Fruit fly (Drosophila melanogaster) whole organism, embryonic: Measurements from ENCODE around the gene CG10602.
A peak's percentile ranks its signal among the peaks of the same experiment; 100 is the strongest.

ENCODE experiments used
- CG10267 ChIP-seq: fragments of 200-800 bp; sonication (Bioruptor generic); optimal IDR thresholded peaks from 2 replicates; lab custom pipeline; 2018; ENCODE audit warnings: missing biosample characterization, mild to moderate bottlenecking, missing genetic modification characterization, moderate library complexity
- CG10431 ChIP-seq: fragments of 200-800 bp; sonication (Bioruptor generic); optimal IDR thresholded peaks from 3 replicates; lab custom pipeline; 2018; ENCODE audit warnings: missing biosample characterization, mild to moderate bottlenecking, missing genetic modification characterization
- CG12219 ChIP-seq: fragments of 200-800 bp; sonication (Bioruptor generic); optimal IDR thresholded peaks from 3 replicates; lab custom pipeline; 2018; ENCODE audit warnings: missing biosample characterization, mild to moderate bottlenecking, missing genetic modification characterization
- CG13123 ChIP-seq: fragments of 200-800 bp; sonication (Bioruptor generic); optimal IDR thresholded peaks from 2 replicates; lab custom pipeline; 2016; ENCODE audit warnings: missing biosample characterization, missing genetic modification characterization
- CG13296 ChIP-seq: fragments of 200-800 bp; sonication (Bioruptor generic); optimal IDR thresholded peaks from 3 replicates; lab custom pipeline; 2018; ENCODE audit warnings: missing biosample characterization, mild to moderate bottlenecking, missing genetic modification characterization
- CG15073 ChIP-seq: fragments of 200-800 bp; sonication (Bioruptor generic); optimal IDR thresholded peaks from 2 replicates; lab custom pipeline; 2016; ENCODE audit warnings: missing biosample characterization, missing genetic modification characterization
- CG16815 ChIP-seq: fragments of 200-800 bp; sonication (Bioruptor generic); optimal IDR thresholded peaks from 3 replicates; lab custom pipeline; 2017; ENCODE audit warnings: missing biosample characterization, mild to moderate bottlenecking, missing genetic modification characterization
- CG17802 ChIP-seq: fragments of 200-800 bp; sonication (Bioruptor generic); optimal IDR thresholded peaks from 2 replicates; lab custom pipeline; 2018; ENCODE audit warnings: missing biosample characterization, mild to moderate bottlenecking, missing genetic modification characterization, moderate library complexity
- CG18262 ChIP-seq: fragments of 200-800 bp; optimal IDR thresholded peaks from 3 replicates; lab custom pipeline; 2019; ENCODE audit warnings: missing biosample characterization, mild to moderate bottlenecking, missing genetic modification characterization, moderate library complexity
- CG1832 ChIP-seq: fragments of 200-800 bp; sonication (Bioruptor generic); optimal IDR thresholded peaks from 2 replicates; lab custom pipeline; 2017; ENCODE audit warnings: missing biosample characterization, mild to moderate bottlenecking, missing genetic modification characterization, inconsistent platforms
- CG18476 ChIP-seq: fragments of 200-800 bp; sonication (Bioruptor generic); optimal IDR thresholded peaks from 2 replicates; lab custom pipeline; 2016; ENCODE audit warnings: missing biosample characterization, mild to moderate bottlenecking, missing genetic modification characterization
- CG2712 ChIP-seq: fragments of 200-800 bp; optimal IDR thresholded peaks from 3 replicates; lab custom pipeline; 2019; ENCODE audit warnings: missing biosample characterization, mild to moderate bottlenecking, missing genetic modification characterization, moderate library complexity
- CG3281 ChIP-seq: fragments of 200-800 bp; sonication (Bioruptor generic); optimal IDR thresholded peaks from 3 replicates; lab custom pipeline; 2017; ENCODE audit warnings: missing biosample characterization, mild to moderate bottlenecking, missing genetic modification characterization
- CG33213 ChIP-seq: fragments of 200-800 bp; sonication (Bioruptor generic); optimal IDR thresholded peaks from 3 replicates; lab custom pipeline; 2016; ENCODE audit warnings: missing biosample characterization, missing genetic modification characterization
- CG5180 ChIP-seq: fragments of 200-800 bp; sonication (Bioruptor generic); optimal IDR thresholded peaks from 3 replicates; lab custom pipeline; 2017; ENCODE audit warnings: missing biosample characterization, missing genetic modification characterization, mild to moderate bottlenecking, moderate library complexity, missing genetic modification reagents
- CG7271 ChIP-seq: fragments of 200-800 bp; sonication (Bioruptor generic); optimal IDR thresholded peaks from 2 replicates; lab custom pipeline; 2018; ENCODE audit warnings: missing biosample characterization, mild to moderate bottlenecking, missing genetic modification characterization, moderate library complexity
- CG7839 ChIP-seq: fragments of 200-800 bp; sonication (Bioruptor generic); optimal IDR thresholded peaks from 3 replicates; lab custom pipeline; 2018; ENCODE audit warnings: missing biosample characterization, mild to moderate bottlenecking, missing genetic modification characterization, moderate library complexity
- CG7987 ChIP-seq: fragments of 200-800 bp; sonication (Bioruptor generic); optimal IDR thresholded peaks from 2 replicates; lab custom pipeline; 2018; ENCODE audit warnings: missing biosample characterization, mild to moderate bottlenecking, missing genetic modification characterization, moderate library complexity
- CG8290 ChIP-seq, 3 experiments: fragments of 200-800 bp; sonication (Bioruptor generic); optimal IDR thresholded peaks; 2 replicates each; lab custom pipeline; 2016 to 2019; ENCODE audit warnings: missing biosample characterization in 3 of 3, missing genetic modification characterization in 3 of 3, mild to moderate bottlenecking in 2 of 3, moderate library complexity in 1 of 3
- CHES-1-like ChIP-seq: fragments of 200-800 bp; sonication (Bioruptor generic); optimal IDR thresholded peaks from 2 replicates; lab custom pipeline; 2016; ENCODE audit warnings: missing biosample characterization, missing genetic modification characterization
- D19B ChIP-seq: fragments of 200-800 bp; sonication (Bioruptor generic); optimal IDR thresholded peaks from 2 replicates; lab custom pipeline; 2017; ENCODE audit warnings: missing biosample characterization, mild to moderate bottlenecking, missing genetic modification characterization
- Fer3 ChIP-seq: fragments of 200-800 bp; sonication (Bioruptor generic); optimal IDR thresholded peaks from 2 replicates; lab custom pipeline; 2018; ENCODE audit warnings: missing biosample characterization, mild to moderate bottlenecking, missing genetic modification characterization, moderate library complexity
- Hey ChIP-seq: fragments of 200-800 bp; sonication (Bioruptor generic); optimal IDR thresholded peaks from 3 replicates; lab custom pipeline; 2018; ENCODE audit warnings: missing biosample characterization, mild to moderate bottlenecking, missing genetic modification characterization
- Mad ChIP-seq: fragments of 200-800 bp; sonication (Bioruptor generic); optimal IDR thresholded peaks from 2 replicates; lab custom pipeline; 2016; ENCODE audit warnings: missing biosample characterization, missing genetic modification characterization
- Nf-YB ChIP-seq: fragments of 200-800 bp; sonication (Bioruptor generic); optimal IDR thresholded peaks from 3 replicates; lab custom pipeline; 2019; ENCODE audit warnings: missing biosample characterization, mild to moderate bottlenecking, missing genetic modification characterization, moderate library complexity
- Oli ChIP-seq: fragments of 200-800 bp; sonication (Bioruptor generic); optimal IDR thresholded peaks from 2 replicates; lab custom pipeline; 2018; ENCODE audit warnings: missing biosample characterization, mild to moderate bottlenecking, missing genetic modification characterization, moderate library complexity
- Side ChIP-seq: fragments of 200-800 bp; sonication (Bioruptor generic); optimal IDR thresholded peaks from 2 replicates; lab custom pipeline; 2016; ENCODE audit warnings: missing biosample characterization, missing genetic modification characterization
- Sry-δ ChIP-seq: fragments of 200-800 bp; sonication (Bioruptor generic); optimal IDR thresholded peaks from 2 replicates; lab custom pipeline; 2016; ENCODE audit warnings: missing biosample characterization, missing genetic modification characterization
- Ssrp ChIP-seq: fragments of 200-800 bp; sonication (Bioruptor generic); optimal IDR thresholded peaks from 2 replicates; lab custom pipeline; 2018; ENCODE audit warnings: missing biosample characterization, mild to moderate bottlenecking, missing genetic modification characterization, moderate library complexity
- Stat92E ChIP-seq, 3 experiments: fragments of >200 bp in 2 of 3; fragments of 200-800 bp in 1 of 3; sonication (Bioruptor generic) in 1 of 3; optimal IDR thresholded peaks; 2 replicates each; lab custom pipeline; 2017 to 2019; ENCODE audit warnings: missing biosample characterization in 3 of 3, missing genetic modification characterization in 3 of 3, mild to moderate bottlenecking in 1 of 3, moderate library complexity in 1 of 3
- TFAM ChIP-seq: fragments of 200-800 bp; sonication (Bioruptor generic); optimal IDR thresholded peaks from 2 replicates; lab custom pipeline; 2017; ENCODE audit warnings: missing biosample characterization, missing genetic modification characterization, inconsistent platforms
- Taf1 ChIP-seq: fragments of 200-800 bp; sonication (Bioruptor generic); IDR thresholded peaks from 2 replicates; pipeline ENCODE4 v1.3.6; 2022; ENCODE audit warnings: missing biosample characterization, missing genetic modification characterization
- ara ChIP-seq: fragments of 200-800 bp; sonication (Bioruptor generic); IDR thresholded peaks from 2 replicates; pipeline ENCODE4 v1.3.6; 2022; ENCODE audit warnings: missing biosample characterization, missing genetic modification characterization
- bbx ChIP-seq: fragments of 200-800 bp; sonication (Bioruptor generic); IDR thresholded peaks from 2 replicates; pipeline ENCODE4 v1.3.6; 2022; ENCODE audit warnings: missing biosample characterization, missing genetic modification characterization; ENCODE audit not compliant: partially characterized antibody
- bigmax ChIP-seq: fragments of 200-800 bp; sonication (Bioruptor generic); optimal IDR thresholded peaks from 2 replicates; lab custom pipeline; 2018; ENCODE audit warnings: missing biosample characterization, mild to moderate bottlenecking, missing genetic modification characterization
- cas ChIP-seq: fragments of 200-800 bp; sonication (Bioruptor generic); IDR thresholded peaks from 2 replicates; pipeline ENCODE4 v1.3.6; 2022; ENCODE audit warnings: missing biosample characterization, missing genetic modification characterization
- disco-r ChIP-seq: fragments of 200-800 bp; sonication (Bioruptor generic); optimal IDR thresholded peaks from 2 replicates; lab custom pipeline; 2016; ENCODE audit warnings: missing biosample characterization, missing genetic modification characterization
- dm ChIP-seq: fragments of 200-800 bp; sonication (Bioruptor generic); optimal IDR thresholded peaks from 3 replicates; lab custom pipeline; 2016; ENCODE audit warnings: missing biosample characterization, missing genetic modification characterization
- ewg ChIP-seq: fragments of 200-800 bp; sonication (Bioruptor generic); optimal IDR thresholded peaks from 3 replicates; lab custom pipeline; 2017; ENCODE audit warnings: mild to moderate bottlenecking, missing biosample characterization, missing genetic modification reagents, missing genetic modification characterization
- eyg ChIP-seq: fragments of 200-800 bp; sonication (Bioruptor generic); optimal IDR thresholded peaks from 3 replicates; lab custom pipeline; 2016; ENCODE audit warnings: missing biosample characterization, missing genetic modification characterization
- gcm ChIP-seq: fragments of 200-800 bp; sonication (Bioruptor generic); optimal IDR thresholded peaks from 2 replicates; lab custom pipeline; 2019; ENCODE audit warnings: missing biosample characterization, mild to moderate bottlenecking, missing genetic modification characterization, moderate library complexity
- gcm2 ChIP-seq: fragments of 200-800 bp; sonication (Bioruptor generic); optimal IDR thresholded peaks from 2 replicates; lab custom pipeline; 2016; ENCODE audit warnings: missing biosample characterization, missing genetic modification characterization
- grn ChIP-seq: fragments of 200-800 bp; sonication (Bioruptor generic); optimal IDR thresholded peaks from 3 replicates; lab custom pipeline; 2017; ENCODE audit warnings: missing biosample characterization, missing genetic modification characterization
- nmo ChIP-seq: fragments of 200-800 bp; sonication (Bioruptor generic); optimal IDR thresholded peaks from 2 replicates; lab custom pipeline; 2018; ENCODE audit warnings: missing biosample characterization, mild to moderate bottlenecking, missing genetic modification characterization, moderate library complexity
- slou ChIP-seq: fragments of 200-800 bp; sonication (Bioruptor generic); optimal IDR thresholded peaks from 3 replicates; lab custom pipeline; 2016; ENCODE audit warnings: missing biosample characterization, missing genetic modification characterization
- stc ChIP-seq: fragments of 200-800 bp; sonication (Bioruptor generic); IDR thresholded peaks from 2 replicates; pipeline ENCODE4 v1.3.6; 2022; ENCODE audit warnings: missing biosample characterization, missing genetic modification characterization
- vvl ChIP-seq: fragments of 200-800 bp; sonication (Bioruptor generic); IDR thresholded peaks from 2 replicates; pipeline ENCODE4 v1.3.6; 2022; ENCODE audit warnings: missing biosample characterization, missing genetic modification characterization
- wdn ChIP-seq: fragments of 200-800 bp; sonication (Bioruptor generic); IDR thresholded peaks from 2 replicates; pipeline ENCODE4 v1.3.6; 2022; ENCODE audit warnings: missing biosample characterization, missing genetic modification characterization
- z ChIP-seq: fragments of 200-800 bp; sonication (Bioruptor generic); IDR thresholded peaks from 3 replicates; pipeline ENCODE4 v1.3.6; 2022; ENCODE audit warnings: missing biosample characterization, missing genetic modification characterization
- zfh2 ChIP-seq: fragments of 200-800 bp; sonication (Bioruptor generic); optimal IDR thresholded peaks from 2 replicates; lab custom pipeline; 2016; ENCODE audit warnings: missing biosample characterization, missing genetic modification characterization

CG10602 gene

DNA sequence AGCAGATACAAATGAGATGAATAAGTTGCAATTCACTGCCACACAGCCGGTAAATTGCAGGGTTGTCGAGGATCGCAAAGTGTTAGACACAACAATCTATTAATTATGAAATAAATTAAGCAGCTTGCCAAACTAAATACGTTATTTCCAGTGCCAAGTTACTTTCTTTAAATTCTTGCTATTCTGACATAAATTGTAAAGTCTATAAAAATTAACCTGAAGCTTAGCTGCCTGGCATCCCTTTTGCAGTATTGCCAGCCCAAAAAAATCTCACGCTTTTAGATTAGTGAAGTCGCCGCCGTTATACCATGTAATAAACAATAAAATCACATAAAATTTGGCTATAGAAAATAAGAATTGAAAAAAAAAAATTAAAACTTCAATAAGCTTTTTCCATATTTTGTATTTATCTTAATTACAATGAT, 1.4 kb downstream of the CG10602 start (continued):
- TF ChIP-seq CG16815 (GFP tag; lab: Kevin White, UChicago): peak; percentile 80
- TF ChIP-seq CG10431 (GFP tag; lab: Kevin White, UChicago): peak; percentile 77
- no peak for TF ChIP-seq CG1832 (GFP tag; lab: Kevin White, UChicago)
- peak; percentile 63 for TF ChIP-seq slou (GFP tag; lab: Kevin White, UChicago)
- TF ChIP-seq stc (GFP tag; lab: Robert Waterston, UW): peak; percentile 90
- no peak for TF ChIP-seq bbx (GFP tag; lab: Robert Waterston, UW)
- TF ChIP-seq gcm2 (GFP tag; lab: Kevin White, UChicago): peak; percentile 85
- peak; percentile 98 for TF ChIP-seq D19B (GFP tag; lab: Kevin White, UChicago)
- TF ChIP-seq gcm: peak; percentile 89
- TF ChIP-seq grn (GFP tag; lab: Kevin White, UChicago): peak; percentile 8
- peak; percentile 89 for TF ChIP-seq CG7839
- TF ChIP-seq vvl: peak; percentile 93
- TF ChIP-seq CG3281 (GFP tag; lab: Kevin White, UChicago): peak; percentile 92
- TF ChIP-seq CG7987 (GFP tag; lab: Kevin White, UChicago): peak; percentile 59
- TF ChIP-seq Mad (GFP tag; lab: Kevin White, UChicago): peak; percentile 84
- peak; percentile 93 for TF ChIP-seq CG13296
- peak; percentile 93 for TF ChIP-seq Oli (tag; lab: Kevin White, UChicago)
- peak; percentile 70 for TF ChIP-seq Side (GFP tag; lab: Kevin White, UChicago)
- peak; percentile 76 for TF ChIP-seq disco-r (GFP tag; lab: Kevin White, UChicago)
- peak; percentile 27 for TF ChIP-seq TFAM (GFP tag; lab: Kevin White, UChicago)
- peak; percentile 86 for TF ChIP-seq ara (GFP tag; lab: Robert Waterston, UW)
- TF ChIP-seq CHES-1-like: peak; percentile 85
- TF ChIP-seq cas (GFP tag; lab: Robert Waterston, UW): peak; percentile 78
- peak; percentile 69 for TF ChIP-seq Nf-YB (GFP tag; lab: Kevin White, UChicago)
- TF ChIP-seq dm: peak; percentile 77
- TF ChIP-seq ewg (GFP tag; lab: Kevin White, UChicago): peak; percentile 83
- peak; percentile 88 for TF ChIP-seq wdn (GFP tag; lab: Robert Waterston, UW)
- 0 out of 3 replicates have a peak, but pooled peaks have one; percentile 35 for TF ChIP-seq z (GFP tag; lab: Robert Waterston, UW)
- peak; percentile 74 for TF ChIP-seq Hey (tag; lab: Kevin White, UChicago)
- peak; percentile 72 for TF ChIP-seq CG17802
- TF ChIP-seq Stat92E (GFP tag; optimal IDR thresholded peaks at IDR 0.05; lab: Kevin White, UChicago): no peak
- TF ChIP-seq Ssrp: peak; percentile 91
- peak; percentile 94 for TF ChIP-seq CG2712 (tag; lab: Kevin White, UChicago)
- peak; percentile 71 for TF ChIP-seq CG5180 (GFP tag; lab: Kevin White, UChicago)
- peak; percentile 93 for TF ChIP-seq zfh2
- TF ChIP-seq eyg (GFP tag; lab: Kevin White, UChicago): peak; percentile 61
- TF ChIP-seq bigmax (GFP tag; lab: Kevin White, UChicago): peak; percentile 59
- peak; percentile 92 for TF ChIP-seq Fer3
- peak; percentile 61 for TF ChIP-seq CG18476 (GFP tag; lab: Kevin White, UChicago)
- peak; percentile 64 for TF ChIP-seq CG33213
- TF ChIP-seq CG10267 (tag; lab: Kevin White, UChicago): peak; percentile 81
- TF ChIP-seq nmo: peak; percentile 82
- TF ChIP-seq Taf1 (GFP tag; lab: Robert Waterston, UW): peak; percentile 81
- peak; percentile 87 for TF ChIP-seq CG12219
- TF ChIP-seq CG15073: peak; percentile 51
- peak; percentile 50 for TF ChIP-seq CG8290 (GFP tag; optimal IDR thresholded peaks at IDR 0.05; lab: Kevin White, UChicago)
- TF ChIP-seq CG8290 (tag; optimal IDR thresholded peaks at IDR 0.05; lab: Kevin White, UChicago): peak; percentile 80 to 92
- peak; percentile 64 for TF ChIP-seq CG7271 (tag; lab: Kevin White, UChicago)
- peak; percentile 91 for TF ChIP-seq CG18262
- TF ChIP-seq CG13123 (GFP tag; lab: Kevin White, UChicago): peak; percentile 64
- TF ChIP-seq Sry-δ (GFP tag; lab: Kevin White, UChicago): peak; percentile 44
